Fruit fly (Drosophila melanogaster) whole organism, wandering third instar larva: ENCODE data around the gene CG33288.

ENCODE experiments used
- jim ChIP-seq: fragments of 175-275, 200-325 bp; sonication (Bioruptor generic); optimal IDR thresholded peaks from 2 replicates; lab custom pipeline; 2016; ENCODE audit warnings: missing biosample characterization, mild to moderate bottlenecking, missing genetic modification characterization
- psq ChIP-seq: fragments of 200-800 bp; sonication (Bioruptor generic); optimal IDR thresholded peaks from 3 replicates; lab custom pipeline; 2017; ENCODE audit warnings: missing biosample characterization, mild to moderate bottlenecking, missing genetic modification characterization, moderate library complexity
- woc ChIP-seq: sonication (Bioruptor generic); optimal IDR thresholded peaks from 2 replicates; lab custom pipeline; 2016; ENCODE audit warnings: missing biosample characterization, mild to moderate bottlenecking, missing genetic modification characterization

DNA sequence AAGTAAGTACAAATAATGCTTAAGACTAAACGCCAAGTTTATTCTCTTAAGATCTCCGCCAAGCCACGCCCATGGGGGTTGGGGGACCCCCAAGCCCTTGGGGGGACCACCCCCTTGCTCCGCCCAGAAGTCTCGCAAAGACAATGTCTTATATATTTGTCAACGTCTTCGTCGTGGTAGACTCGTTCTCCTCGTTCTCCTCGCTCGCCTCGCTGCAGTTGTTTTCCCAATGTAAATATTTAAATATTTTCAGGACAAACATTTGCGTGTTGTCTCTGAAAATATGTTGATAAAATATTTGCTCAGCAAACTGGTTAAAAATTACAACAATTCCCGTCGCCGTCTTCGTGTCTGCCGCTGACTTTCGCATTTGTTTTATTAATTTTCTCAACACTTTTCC is 36.6 kb downstream of the CG33288 start:
- TF ChIP-seq psq (GFP tag; lab: Kevin White, UChicago) = no peak
- no peak for TF ChIP-seq woc (GFP tag; lab: Kevin White, UChicago)
- TF ChIP-seq jim = no peak
